Fruit fly (Drosophila melanogaster): ENCODE measurements around the gene Edc3.

DNA sequence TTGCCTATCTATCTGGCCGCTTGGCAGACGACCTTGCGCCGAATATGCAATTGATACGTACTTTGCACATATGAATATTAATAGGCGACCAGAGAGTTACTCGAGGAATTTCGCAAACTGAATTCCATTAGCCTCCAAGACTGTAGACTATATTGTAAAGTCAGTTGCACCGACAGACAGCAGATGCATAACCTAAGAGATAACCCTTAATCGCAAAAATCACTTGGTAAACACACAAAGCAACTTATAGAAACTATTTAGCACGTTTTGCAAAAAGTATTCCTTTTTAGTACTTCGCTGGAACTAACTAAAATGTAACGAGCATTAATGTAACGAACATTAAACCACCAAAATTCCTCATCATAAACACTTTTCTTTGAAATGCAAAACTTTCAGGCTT, 43.5 kb downstream of the Edc3 start, which contains the start of gene CG6333:
- TF ChIP-seq OdsH (GFP tag; optimal IDR thresholded peaks at IDR 0.05): no peak
- TF ChIP-seq h (GFP tag; optimal IDR thresholded peaks at IDR 0.05): no peak
- no peak for TF ChIP-seq ey (GFP tag; optimal IDR thresholded peaks at IDR 0.05)
- TF ChIP-seq Mio (GFP tag; optimal IDR thresholded peaks at IDR 0.05): no peak
- no peak for TF ChIP-seq br (GFP tag; optimal IDR thresholded peaks at IDR 0.05)
- no peak for TF ChIP-seq Hr78 (GFP tag; optimal IDR thresholded peaks at IDR 0.05)
- TF ChIP-seq pan (optimal IDR thresholded peaks at IDR 0.05): no peak
- TF ChIP-seq Vsx2 (GFP tag; optimal IDR thresholded peaks at IDR 0.05; ENCODE audit: partially characterized antibody): no peak
- TF ChIP-seq CrebA (GFP tag; optimal IDR thresholded peaks at IDR 0.05; ENCODE audit: borderline replicate concordance): no peak
- TF ChIP-seq HLH106 (tag; optimal IDR thresholded peaks at IDR 0.05): no peak

All from whole organism, wandering third instar larva.